Fruit fly (Drosophila melanogaster) whole organism, embryonic: ENCODE measurements around the gene Drsl1.

Source experiments
- CG10959 ChIP-seq: fragments of 200-800 bp; sonication (Bioruptor generic); IDR thresholded peaks from 2 replicates; pipeline ENCODE4 v1.3.6; 2022; ENCODE audit warnings: missing biosample characterization, missing genetic modification characterization
- Kr ChIP-seq: fragments of 200-800 bp; sonication (Bioruptor generic); optimal IDR thresholded peaks from 2 replicates; lab custom pipeline; 2017; ENCODE audit warnings: missing biosample characterization, mild to moderate bottlenecking, missing genetic modification characterization
- ab ChIP-seq: fragments of 200-800 bp; sonication (Bioruptor generic); optimal IDR thresholded peaks from 2 replicates; lab custom pipeline; 2016; ENCODE audit warnings: missing biosample characterization, missing genetic modification characterization
- ac ChIP-seq: fragments of 200-800 bp; sonication (Bioruptor generic); optimal IDR thresholded peaks from 3 replicates; lab custom pipeline; 2017; ENCODE audit warnings: missing biosample characterization, mild to moderate bottlenecking, missing genetic modification characterization
- da ChIP-seq: fragments of 200-800 bp; sonication (Bioruptor generic); optimal IDR thresholded peaks from 2 replicates; lab custom pipeline; 2016; ENCODE audit warnings: missing biosample characterization, missing genetic modification characterization
- fd3F ChIP-seq: fragments of 200-800 bp; sonication (Bioruptor generic); optimal IDR thresholded peaks from 2 replicates; lab custom pipeline; 2018; ENCODE audit warnings: missing biosample characterization, mild to moderate bottlenecking, missing genetic modification characterization, moderate library complexity
- stwl ChIP-seq: fragments of 200-800 bp; sonication (Bioruptor generic); optimal IDR thresholded peaks from 3 replicates; lab custom pipeline; 2018; ENCODE audit warnings: missing biosample characterization, mild to moderate bottlenecking, missing genetic modification characterization, moderate library complexity

- TF ChIP-seq CG10959 (GFP tag; lab: Robert Waterston, UW), result no peak
- no peak for TF ChIP-seq Kr (GFP tag; lab: Kevin White, UChicago)
- no peak for TF ChIP-seq da (GFP tag; lab: Kevin White, UChicago)
- TF ChIP-seq ac (GFP tag; lab: Kevin White, UChicago), result no peak
- TF ChIP-seq ab (GFP tag; lab: Kevin White, UChicago), result no peak
- TF ChIP-seq stwl, result no peak
- no peak for TF ChIP-seq fd3F (GFP tag; lab: Kevin White, UChicago)
Measured at dm6 chr3L:3348956-3349824, 13.6 kb upstream of the Drsl1 start.
